Fruit fly (Drosophila melanogaster): ENCODE data around the gene CG8043.

CG8043 gene

DNA sequence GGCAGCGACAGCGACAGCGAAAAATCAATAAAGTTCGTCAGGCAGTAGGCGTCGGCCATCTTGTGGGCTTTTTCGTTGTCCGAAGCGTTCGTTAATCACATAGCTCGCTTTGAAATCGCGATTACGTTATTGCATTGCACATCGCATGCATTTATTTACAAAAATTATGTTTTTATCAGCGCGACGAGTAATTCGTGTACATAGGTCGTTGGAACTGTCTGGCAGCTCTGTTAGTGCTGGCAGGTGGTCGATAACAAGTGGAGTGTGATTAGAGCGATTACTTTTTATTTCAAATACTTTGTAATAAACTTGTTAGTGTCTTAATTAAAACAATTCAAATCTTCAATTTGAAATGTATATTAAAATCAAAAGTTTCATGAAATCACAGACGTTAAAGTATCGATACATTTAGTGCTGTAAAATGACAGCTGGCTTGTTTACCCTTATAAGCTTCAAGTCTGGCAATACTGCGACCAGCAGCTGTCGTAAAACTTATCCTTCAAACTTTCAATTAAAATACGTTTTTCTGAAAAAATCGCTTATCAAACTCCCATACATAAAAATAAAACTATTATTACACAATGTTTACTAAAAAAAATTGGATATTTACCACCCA is 12.9 kb upstream of the CG8043 start, which contains the start of gene CG8032 (continued):
- TF ChIP-seq wek (GFP tag; optimal IDR thresholded peaks at IDR 0.05) (no peak), CG7963 (GFP tag; IDR thresholded peaks at IDR 0.05; ENCODE audit: partially characterized antibody) (no peak; the same call in 2 of the 3 replicates), nau (GFP tag; optimal IDR thresholded peaks at IDR 0.05) (peak; percentile 7), CG18764 (GFP tag; optimal IDR thresholded peaks at IDR 0.05) (no peak), CG32532 (GFP tag; IDR thresholded peaks at IDR 0.05) (peak; percentile 59), CG2120 (GFP tag; optimal IDR thresholded peaks at IDR 0.05) (peak; percentile 65), caup (GFP tag; optimal IDR thresholded peaks at IDR 0.05; ENCODE audit: severe bottlenecking) (no peak), CG9876 (GFP tag; optimal IDR thresholded peaks at IDR 0.05) (no peak), sima (GFP tag; optimal IDR thresholded peaks at IDR 0.05) (no peak), CG10654 (GFP tag; optimal IDR thresholded peaks at IDR 0.05) (no peak), CG5953 (GFP tag; IDR thresholded peaks at IDR 0.05) (no peak), CTCF (GFP tag; optimal IDR thresholded peaks at IDR 0.05) (no peak), Max (GFP tag; optimal IDR thresholded peaks at IDR 0.05) (peak; percentile 65), CoRest (tag; optimal IDR thresholded peaks at IDR 0.05) (peak; percentile 54), Myb (GFP tag; optimal IDR thresholded peaks at IDR 0.05) (peak; percentile 57), Neu2 (GFP tag; optimal IDR thresholded peaks at IDR 0.05; ENCODE audit: borderline replicate concordance) (no peak), HLH4C (GFP tag; IDR thresholded peaks at IDR 0.05; ENCODE audit: partially characterized antibody) (peak; percentile 59; the same call in 2 of the 3 replicates), CG43689 (GFP tag; IDR thresholded peaks at IDR 0.05) (no peak), CG9727 (GFP tag; optimal IDR thresholded peaks at IDR 0.05) (peak; percentile 49), da (GFP tag; optimal IDR thresholded peaks at IDR 0.05) (no peak), CG10979 (tag; optimal IDR thresholded peaks at IDR 0.05) (peak; percentile 18), CG1832 (GFP tag; optimal IDR thresholded peaks at IDR 0.05) (no peak), CG1602 (GFP tag; optimal IDR thresholded peaks at IDR 0.05) (no peak), Camta (GFP tag; optimal IDR thresholded peaks at IDR 0.05) (peak; percentile 47), Tbp (GFP tag; optimal IDR thresholded peaks at IDR 0.05) (no peak), sisA (GFP tag; IDR thresholded peaks at IDR 0.05) (no peak), ham (GFP tag; IDR thresholded peaks at IDR 0.05) (no peak), CG9215 (GFP tag; IDR thresholded peaks at IDR 0.05) (peak; percentile 78), CG30403 (GFP tag; optimal IDR thresholded peaks at IDR 0.05) (peak; percentile 69), Hr78 (GFP tag; optimal IDR thresholded peaks at IDR 0.05) (peak in 1 of 2 experiments; percentile 11), aop (GFP tag; IDR thresholded peaks at IDR 0.05) (no peak), Vsx1 (GFP tag; optimal IDR thresholded peaks at IDR 0.05) (no peak), BtbVII (GFP tag; optimal IDR thresholded peaks at IDR 0.05) (peak; percentile 4), CG9437 (GFP tag; optimal IDR thresholded peaks at IDR 0.05) (no peak), CG4820 (GFP tag; optimal IDR thresholded peaks at IDR 0.05) (peak; percentile 44), Atf-2 (GFP tag; optimal IDR thresholded peaks at IDR 0.05) (peak; percentile 28), Hmr (GFP tag; optimal IDR thresholded peaks at IDR 0.05) (peak; percentile 27), zen (tag; optimal IDR thresholded peaks at IDR 0.05) (peak; percentile 37), CG16815 (GFP tag; optimal IDR thresholded peaks at IDR 0.05) (no peak), prd (optimal IDR thresholded peaks at IDR 0.05) (no peak), prd (GFP tag; IDR thresholded peaks at IDR 0.05) (peak; percentile 35; the same call in 1 of the 3 replicates), CG6683 (GFP tag; optimal IDR thresholded peaks at IDR 0.05) (no peak), CG1024 (GFP tag; IDR thresholded peaks at IDR 0.05) (no peak), MBD-R2 (GFP tag; IDR thresholded peaks at IDR 0.05) (peak; percentile 48), ab (GFP tag; optimal IDR thresholded peaks at IDR 0.05) (no peak), nom (GFP tag; optimal IDR thresholded peaks at IDR 0.05) (peak; percentile 9), pum (GFP tag; optimal IDR thresholded peaks at IDR 0.05) (peak; percentile 69), CG17186 (GFP tag; optimal IDR thresholded peaks at IDR 0.05) (peak; percentile 44), CG12391 (tag; optimal IDR thresholded peaks at IDR 0.05) (peak; percentile 74), CG4730 (GFP tag; IDR thresholded peaks at IDR 0.05) (no peak), NfI (GFP tag; optimal IDR thresholded peaks at IDR 0.05) (peak; percentile 50)
